Fruit fly (Drosophila melanogaster): Measurements from ENCODE around the gene Cpr65Ax2.

DNA sequence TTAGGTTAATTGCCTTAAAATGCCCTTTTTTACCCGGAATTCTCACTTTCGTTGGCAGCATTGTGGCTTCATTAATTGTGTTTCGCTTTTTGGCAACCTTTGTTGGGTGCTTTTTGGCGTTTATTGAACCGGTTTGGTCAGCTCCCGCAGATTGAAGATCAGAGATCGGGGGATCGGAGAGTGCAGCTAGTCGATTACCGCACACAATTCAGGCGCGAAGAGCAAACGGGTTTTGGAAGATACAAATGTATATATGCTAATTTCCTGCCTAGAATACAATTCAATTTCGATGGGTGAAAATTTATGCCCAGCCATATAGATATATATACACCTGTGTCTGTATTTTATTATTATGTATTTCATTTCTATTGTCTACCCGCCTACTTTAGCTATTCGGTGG lies 9.1 kb downstream of the Cpr65Ax2 start:
- TF ChIP-seq OdsH (GFP tag; optimal IDR thresholded peaks at IDR 0.05) (no peak), svp (GFP tag) (no peak), CG6854 (GFP tag; optimal IDR thresholded peaks at IDR 0.05) (no peak), CG4318 (GFP tag; optimal IDR thresholded peaks at IDR 0.05) (no peak), CG15336 (GFP tag; IDR thresholded peaks at IDR 0.05) (no peak), CG16779 (tag; optimal IDR thresholded peaks at IDR 0.05) (no peak)

All from whole organism, prepupa.